Fruit fly (Drosophila melanogaster): ENCODE data around the gene CG3457.
A peak's percentile ranks its signal among the peaks of the same experiment; 100 is the strongest.

- TF ChIP-seq h (GFP tag; optimal IDR thresholded peaks at IDR 0.05) (no peak), N (GFP tag; optimal IDR thresholded peaks at IDR 0.05) (no peak), CrebA (GFP tag; optimal IDR thresholded peaks at IDR 0.05; ENCODE audit: borderline replicate concordance) (no peak), pan (optimal IDR thresholded peaks at IDR 0.05) (no peak), Hnf4 (GFP tag; optimal IDR thresholded peaks at IDR 0.05) (peak; percentile 24), dl (GFP tag; optimal IDR thresholded peaks at IDR 0.05; ENCODE audit: insufficient read depth in 1 of 2, partially characterized antibody in 2 of 2) (no peak), foxo (GFP tag; optimal IDR thresholded peaks at IDR 0.05) (no peak), sv (GFP tag; optimal IDR thresholded peaks at IDR 0.05) (no peak), dsf (GFP tag; optimal IDR thresholded peaks at IDR 0.05; ENCODE audit: borderline replicate concordance) (no peak)
Observed at dm6 chrX:2145114-2145513, 42.5 kb upstream of the CG3457 start, which contains the start of gene Pgd.
